Worm (Caenorhabditis elegans): ENCODE data around the gene gop-3.
A peak's percentile ranks its signal among the peaks of the same experiment; 100 is the strongest.

Gene gop-3

ce11 chrIII:5227831-5228467, 32.5 kb upstream of the gop-3 start, which contains the start of the genes C34E10.12, C34E10.10 and atp-2:
Gene C34E10.12 (minus strand): TSS chrIII:5227881.
Gene C34E10.10 (minus strand): TSS chrIII:5227884.
Gene atp-2 (plus strand): TSS chrIII:5228417.
- TF ChIP-seq egl-44 (GFP tag; IDR thresholded peaks at IDR 0.05) (no peak), unc-62 (GFP tag; optimal IDR thresholded peaks at IDR 0.05) (no peak), Y95B8A.8 (GFP tag; IDR thresholded peaks at IDR 0.05) (no peak), nhr-90 (tag; optimal IDR thresholded peaks at IDR 0.05) (no peak), F57C9.4 (tag; optimal IDR thresholded peaks at IDR 0.05) (no peak), K11D2.4 (GFP tag; IDR thresholded peaks at IDR 0.05) (peak; percentile 20; the same call in 1 of the 2 replicates), Y56A3A.18 (GFP tag; IDR thresholded peaks at IDR 0.05) (no peak), him-1 (tag; optimal IDR thresholded peaks at IDR 0.05) (no peak), ztf-3 (GFP tag; optimal IDR thresholded peaks at IDR 0.05) (no peak), somi-1 (GFP tag; optimal IDR thresholded peaks at IDR 0.05) (no peak), B0336.3 (GFP tag; IDR thresholded peaks at IDR 0.05) (no peak), efl-1 (GFP tag; optimal IDR thresholded peaks at IDR 0.05) (no peak), pbrm-1 (GFP tag; IDR thresholded peaks at IDR 0.05) (peak; percentile 50; the same call in 1 of the 2 replicates), Y53G8AR.9 (GFP tag; conservative IDR thresholded peaks at IDR 0.05) (0 out of 2 replicates have a peak, but pooled peaks have one; percentile 34), ceh-100 (GFP tag; IDR thresholded peaks at IDR 0.05) (peak; percentile 57; the same call in 1 of the 2 replicates), attf-5 (GFP tag; optimal IDR thresholded peaks at IDR 0.05) (peak; percentile 82), pha-4 (tag; optimal IDR thresholded peaks at IDR 0.05) (peak; percentile 11), nhr-27 (tag; optimal IDR thresholded peaks at IDR 0.05) (no peak), xnd-1 (tag; optimal IDR thresholded peaks at IDR 0.05) (no peak), ztf-25 (GFP tag; IDR thresholded peaks at IDR 0.05) (no peak), hmg-20 (GFP tag; IDR thresholded peaks at IDR 0.05) (no peak), Y79H2A.3 (GFP tag; conservative IDR thresholded peaks at IDR 0.05) (no peak), lir-1 (GFP tag; conservative IDR thresholded peaks at IDR 0.05) (no peak), sptf-2 (GFP tag; optimal IDR thresholded peaks at IDR 0.05) (no peak), nhr-80 (tag; optimal IDR thresholded peaks at IDR 0.05) (peak; percentile 38), let-607 (tag; optimal IDR thresholded peaks at IDR 0.05) (no peak), mes-4 (tag; optimal IDR thresholded peaks at IDR 0.05) (no peak), hsf-1 (GFP tag; IDR thresholded peaks at IDR 0.05) (no peak), hlh-12 (tag; optimal IDR thresholded peaks at IDR 0.05) (no peak), lin-54 (GFP tag; optimal IDR thresholded peaks at IDR 0.05) (peak; percentile 71), B0019.2 (GFP tag; conservative IDR thresholded peaks at IDR 0.05) (no peak), hrde-1 (tag; optimal IDR thresholded peaks at IDR 0.05; ENCODE audit: borderline replicate concordance) (no peak), rpc-1 (optimal IDR thresholded peaks at IDR 0.05) (peak; percentile 25), rpc-1 (tag; optimal IDR thresholded peaks at IDR 0.05) (no peak), snpc-1.1 (tag; optimal IDR thresholded peaks at IDR 0.05; ENCODE audit: insufficient read depth) (peak; percentile 48), unc-130 (GFP tag; optimal IDR thresholded peaks at IDR 0.05) (peak; percentile 23), lsy-27 (tag; optimal IDR thresholded peaks at IDR 0.05; ENCODE audit: borderline replicate concordance, insufficient read depth) (no peak), F57A8.1 (GFP tag; optimal IDR thresholded peaks at IDR 0.05) (no peak), C06A6.2 (GFP tag; conservative IDR thresholded peaks at IDR 0.05) (peak; percentile 46; the same call in 1 of the 2 replicates), cebp-1 (GFP tag; IDR thresholded peaks at IDR 0.05) (no peak), cebp-1 (tag; optimal IDR thresholded peaks at IDR 0.05) (peak; percentile 59), ceh-27 (GFP tag; optimal IDR thresholded peaks at IDR 0.05) (peak; percentile 58), egrh-3 (GFP tag; IDR thresholded peaks at IDR 0.05) (peak; percentile 50), tbp1 (GFP tag; optimal IDR thresholded peaks at IDR 0.05) (peak; percentile 61), madf-10 (tag; optimal IDR thresholded peaks at IDR 0.05) (peak; percentile 54), rcor-1 (GFP tag; IDR thresholded peaks at IDR 0.05) (peak; percentile 39; the same call in 1 of the 2 replicates), nfya-1 (tag; optimal IDR thresholded peaks at IDR 0.05; ENCODE audit: borderline replicate concordance, insufficient read depth) (no peak)

All from whole organism, young adult.